Worm (Caenorhabditis elegans): Measurements from ENCODE around the gene cyn-2.

DNA sequence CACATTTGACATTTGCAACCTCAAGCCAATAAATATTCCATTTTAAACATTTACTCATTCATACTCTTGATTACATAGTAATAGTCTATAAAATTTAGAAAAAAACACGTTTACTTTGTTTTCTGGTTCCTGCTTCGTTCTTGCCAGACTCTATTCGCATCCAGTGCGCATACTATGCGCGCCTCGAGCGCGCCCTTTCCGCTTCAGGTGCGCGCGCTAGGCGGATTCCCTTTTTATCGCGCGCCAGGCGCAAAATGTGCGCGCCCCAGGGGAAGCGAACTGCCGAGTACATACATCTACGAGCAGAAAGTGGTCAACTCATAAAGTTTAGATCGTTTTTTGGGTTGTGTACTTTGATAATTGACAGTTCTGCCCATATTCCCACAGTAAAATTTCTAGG lies 48.9 kb downstream of the cyn-2 start:
- TF ChIP-seq klf-2 (GFP tag; conservative IDR thresholded peaks at IDR 0.05) (no peak), ztf-23 (GFP tag; IDR thresholded peaks at IDR 0.05) (no peak), tab-1 (GFP tag; IDR thresholded peaks at IDR 0.05) (no peak), cog-1 (tag; optimal IDR thresholded peaks at IDR 0.05) (no peak), ztf-29 (GFP tag; IDR thresholded peaks at IDR 0.05) (no peak), T22C8.4 (GFP tag; IDR thresholded peaks at IDR 0.05) (no peak), ref-1 (GFP tag; conservative IDR thresholded peaks at IDR 0.05) (no peak), flt-1 (GFP tag; IDR thresholded peaks at IDR 0.05) (no peak)

All from whole organism, midembryonic.